Fruit fly (Drosophila melanogaster) whole organism, embryonic: Measurements from ENCODE around the gene Coa8.

Experiments
- Aef1 ChIP-seq: fragments of 200-800 bp; sonication (Bioruptor generic); IDR thresholded peaks from 3 replicates; pipeline ENCODE4 v1.3.6; 2022; ENCODE audit warnings: missing biosample characterization, missing genetic modification characterization
- CG10209 ChIP-seq: fragments of 200-800 bp; sonication (Bioruptor generic); optimal IDR thresholded peaks from 3 replicates; lab custom pipeline; 2017; ENCODE audit warnings: missing biosample characterization, mild to moderate bottlenecking, missing genetic modification characterization, missing genetic modification reagents
- CG10979 ChIP-seq: fragments of 200-800 bp; sonication (Bioruptor generic); optimal IDR thresholded peaks from 2 replicates; lab custom pipeline; 2018; ENCODE audit warnings: missing biosample characterization, mild to moderate bottlenecking, missing genetic modification characterization, moderate library complexity
- CG12071 ChIP-seq: fragments of 200-800 bp; sonication (Bioruptor generic); optimal IDR thresholded peaks from 3 replicates; lab custom pipeline; 2018; ENCODE audit warnings: missing biosample characterization, mild to moderate bottlenecking, missing genetic modification characterization
- CG12942 ChIP-seq: fragments of 200-800 bp; sonication (Bioruptor generic); optimal IDR thresholded peaks from 3 replicates; lab custom pipeline; 2016; ENCODE audit warnings: missing biosample characterization, missing genetic modification characterization
- CG13287 ChIP-seq: fragments of 200-800 bp; sonication (Bioruptor generic); IDR thresholded peaks from 2 replicates; pipeline ENCODE4 v1.3.6; 2022; ENCODE audit warnings: missing biosample characterization, missing genetic modification characterization; ENCODE audit not compliant: partially characterized antibody
- CG13424 ChIP-seq: fragments of 200-800 bp; sonication (Bioruptor generic); optimal IDR thresholded peaks from 2 replicates; lab custom pipeline; 2019; ENCODE audit warnings: missing biosample characterization, mild to moderate bottlenecking, missing genetic modification characterization, moderate library complexity
- CG15073 ChIP-seq: fragments of 200-800 bp; sonication (Bioruptor generic); optimal IDR thresholded peaks from 2 replicates; lab custom pipeline; 2016; ENCODE audit warnings: missing biosample characterization, missing genetic modification characterization
- CG17385 ChIP-seq: fragments of 200-800 bp; sonication (Bioruptor generic); optimal IDR thresholded peaks from 3 replicates; lab custom pipeline; 2018; ENCODE audit warnings: missing biosample characterization, mild to moderate bottlenecking, missing genetic modification characterization
- CG2116 ChIP-seq: fragments of 200-800 bp; sonication (Bioruptor generic); optimal IDR thresholded peaks from 3 replicates; lab custom pipeline; 2018; ENCODE audit warnings: missing biosample characterization, mild to moderate bottlenecking, missing genetic modification characterization
- CG31441 ChIP-seq: fragments of 200-800 bp; sonication (Bioruptor generic); IDR thresholded peaks from 2 replicates; pipeline ENCODE4 v1.3.6; 2022; ENCODE audit warnings: missing biosample characterization, missing genetic modification characterization
- CG3163 ChIP-seq: fragments of 200-800 bp; sonication (Bioruptor generic); optimal IDR thresholded peaks from 3 replicates; lab custom pipeline; 2016; ENCODE audit warnings: missing biosample characterization, missing genetic modification characterization
- CG3407 ChIP-seq: fragments of 200-800 bp; sonication (Bioruptor generic); optimal IDR thresholded peaks from 2 replicates; lab custom pipeline; 2018; ENCODE audit warnings: missing biosample characterization, mild to moderate bottlenecking, missing genetic modification characterization
- CG4707 ChIP-seq: fragments of 200-800 bp; sonication (Bioruptor generic); optimal IDR thresholded peaks from 2 replicates; lab custom pipeline; 2018; ENCODE audit warnings: missing biosample characterization, mild to moderate bottlenecking, missing genetic modification characterization, moderate library complexity
- CG4730 ChIP-seq: fragments of 200-800 bp; sonication (Bioruptor generic); IDR thresholded peaks from 2 replicates; pipeline ENCODE4 v1.3.6; 2022; ENCODE audit warnings: missing biosample characterization, missing genetic modification characterization
- CG6689 ChIP-seq: fragments of 200-800 bp; sonication (Bioruptor generic); IDR thresholded peaks from 2 replicates; pipeline ENCODE4 v1.3.6; 2022; ENCODE audit warnings: missing biosample characterization, missing genetic modification characterization
- CG7357 ChIP-seq: fragments of 200-800 bp; sonication (Bioruptor generic); IDR thresholded peaks from 3 replicates; pipeline ENCODE4 v1.3.6; 2022; ENCODE audit warnings: missing biosample characterization, missing genetic modification characterization
- CG7839 ChIP-seq: fragments of 200-800 bp; sonication (Bioruptor generic); optimal IDR thresholded peaks from 3 replicates; lab custom pipeline; 2018; ENCODE audit warnings: missing biosample characterization, mild to moderate bottlenecking, missing genetic modification characterization, moderate library complexity
- CG9437 ChIP-seq: fragments of 200-800 bp; sonication (Bioruptor generic); optimal IDR thresholded peaks from 2 replicates; lab custom pipeline; 2018; ENCODE audit warnings: missing biosample characterization, mild to moderate bottlenecking, missing genetic modification characterization
- CTCF ChIP-seq: fragments of 200-800 bp; sonication (Bioruptor generic); optimal IDR thresholded peaks from 2 replicates; lab custom pipeline; 2017; ENCODE audit warnings: missing biosample characterization, mild to moderate bottlenecking, missing genetic modification characterization, moderate library complexity
- CoRest ChIP-seq: fragments of 200-800 bp; sonication (Bioruptor generic); optimal IDR thresholded peaks from 3 replicates; lab custom pipeline; 2018; ENCODE audit warnings: missing biosample characterization, mild to moderate bottlenecking, missing genetic modification characterization, moderate library complexity
- D19B ChIP-seq: fragments of 200-800 bp; sonication (Bioruptor generic); optimal IDR thresholded peaks from 2 replicates; lab custom pipeline; 2017; ENCODE audit warnings: missing biosample characterization, mild to moderate bottlenecking, missing genetic modification characterization
- E2f1 ChIP-seq: fragments of 200-800 bp; sonication (Bioruptor generic); IDR thresholded peaks from 2 replicates; pipeline ENCODE4 v1.3.6; 2022; ENCODE audit warnings: missing biosample characterization, missing genetic modification characterization
- Elba2 ChIP-seq: fragments of 200-800 bp; sonication (Bioruptor generic); optimal IDR thresholded peaks from 3 replicates; lab custom pipeline; 2016; ENCODE audit warnings: missing biosample characterization, missing genetic modification characterization
- Fer1 ChIP-seq: fragments of 200-800 bp; sonication (Bioruptor generic); optimal IDR thresholded peaks from 2 replicates; lab custom pipeline; 2017; ENCODE audit warnings: missing biosample characterization, mild to moderate bottlenecking, missing genetic modification characterization
- Hey ChIP-seq: fragments of 200-800 bp; sonication (Bioruptor generic); optimal IDR thresholded peaks from 3 replicates; lab custom pipeline; 2018; ENCODE audit warnings: missing biosample characterization, mild to moderate bottlenecking, missing genetic modification characterization
- HmgZ ChIP-seq: fragments of 200-800 bp; sonication (Bioruptor generic); optimal IDR thresholded peaks from 2 replicates; lab custom pipeline; 2018; ENCODE audit warnings: missing biosample characterization, mild to moderate bottlenecking, missing genetic modification characterization
- Hr51 ChIP-seq, 2 experiments: fragments of 200-800 bp; sonication (Bioruptor generic); optimal IDR thresholded peaks; 2 replicates in 1 of 2; 3 replicates in 1 of 2; lab custom pipeline; 2016 to 2018; ENCODE audit warnings: missing biosample characterization in 2 of 2, missing genetic modification characterization in 2 of 2, mild to moderate bottlenecking in 1 of 2, moderate library complexity in 1 of 2
- Opbp ChIP-seq: fragments of 200-800 bp; sonication (Bioruptor generic); IDR thresholded peaks from 3 replicates; pipeline ENCODE4 v1.3.6; 2022; ENCODE audit warnings: missing biosample characterization, missing genetic modification characterization; ENCODE audit not compliant: partially characterized antibody
- Ptx1 ChIP-seq: fragments of 200-800 bp; sonication (Bioruptor generic); IDR thresholded peaks from 2 replicates; pipeline ENCODE4 v1.3.6; 2022; ENCODE audit warnings: missing biosample characterization, missing genetic modification characterization
- Tbp ChIP-seq: fragments of >200 bp; optimal IDR thresholded peaks from 2 replicates; lab custom pipeline; 2018; ENCODE audit warnings: missing biosample characterization, missing genetic modification characterization
- Usf ChIP-seq: fragments of 200-800 bp; sonication (Bioruptor generic); optimal IDR thresholded peaks from 2 replicates; lab custom pipeline; 2017; ENCODE audit warnings: missing genotype, missing biosample characterization, missing genetic modification characterization
- ab ChIP-seq: fragments of 200-800 bp; sonication (Bioruptor generic); optimal IDR thresholded peaks from 2 replicates; lab custom pipeline; 2016; ENCODE audit warnings: missing biosample characterization, missing genetic modification characterization
- ato ChIP-seq: fragments of 200-800 bp; sonication (Bioruptor generic); IDR thresholded peaks from 2 replicates; pipeline ENCODE4 v1.3.6; 2022; ENCODE audit warnings: missing biosample characterization, missing genetic modification characterization; ENCODE audit not compliant: partially characterized antibody
- bab2 ChIP-seq: fragments of 200-800 bp; sonication (Bioruptor generic); optimal IDR thresholded peaks from 2 replicates; lab custom pipeline; 2016; ENCODE audit warnings: missing biosample characterization, missing genetic modification characterization
- bbx ChIP-seq: fragments of 200-800 bp; sonication (Bioruptor generic); IDR thresholded peaks from 2 replicates; pipeline ENCODE4 v1.3.6; 2022; ENCODE audit warnings: missing biosample characterization, missing genetic modification characterization; ENCODE audit not compliant: partially characterized antibody
- btn ChIP-seq: fragments of 200-800 bp; sonication (Bioruptor generic); optimal IDR thresholded peaks from 2 replicates; lab custom pipeline; 2016; ENCODE audit warnings: missing biosample characterization, missing genetic modification characterization
- crol ChIP-seq: fragments of 200-800 bp; sonication (Bioruptor generic); IDR thresholded peaks from 2 replicates; pipeline ENCODE4 v1.3.6; 2022; ENCODE audit warnings: missing biosample characterization, missing genetic modification characterization
- gce ChIP-seq: fragments of 200-800 bp; sonication (Bioruptor generic); IDR thresholded peaks from 3 replicates; pipeline ENCODE4 v1.3.6; 2022; ENCODE audit warnings: missing biosample characterization, missing genetic modification characterization
- hth ChIP-seq: fragments of >200 bp; optimal IDR thresholded peaks from 2 replicates; lab custom pipeline; 2017; ENCODE audit warnings: inconsistent platforms
- ind ChIP-seq: fragments of 200-800 bp; sonication (Bioruptor generic); optimal IDR thresholded peaks from 3 replicates; lab custom pipeline; 2016; ENCODE audit warnings: missing biosample characterization, missing genetic modification characterization
- lab ChIP-seq: fragments of 200-800 bp; sonication (Bioruptor generic); optimal IDR thresholded peaks from 3 replicates; lab custom pipeline; 2017; ENCODE audit warnings: missing biosample characterization, missing genetic modification characterization, mild to moderate bottlenecking, moderate library complexity, missing genetic modification reagents
- luna ChIP-seq: fragments of 200-800 bp; sonication (Bioruptor generic); optimal IDR thresholded peaks from 2 replicates; lab custom pipeline; 2016; ENCODE audit warnings: missing biosample characterization, missing genetic modification characterization
- mld ChIP-seq: fragments of 200-800 bp; sonication (Bioruptor generic); IDR thresholded peaks from 3 replicates; pipeline ENCODE4 v1.3.6; 2022; ENCODE audit warnings: missing biosample characterization, missing genetic modification characterization; ENCODE audit not compliant: partially characterized antibody
- nmo ChIP-seq: fragments of 200-800 bp; sonication (Bioruptor generic); optimal IDR thresholded peaks from 2 replicates; lab custom pipeline; 2018; ENCODE audit warnings: missing biosample characterization, mild to moderate bottlenecking, missing genetic modification characterization, moderate library complexity
- odd ChIP-seq: fragments of 200-800 bp; sonication (Bioruptor generic); optimal IDR thresholded peaks from 2 replicates; lab custom pipeline; 2017; ENCODE audit warnings: missing biosample characterization, mild to moderate bottlenecking, missing genetic modification characterization
- phol ChIP-seq: fragments of 200-800 bp; sonication (Bioruptor generic); optimal IDR thresholded peaks from 3 replicates; lab custom pipeline; 2018; ENCODE audit warnings: missing biosample characterization, mild to moderate bottlenecking, missing genetic modification characterization, moderate library complexity
- repo ChIP-seq: fragments of 200-800 bp; sonication (Bioruptor generic); optimal IDR thresholded peaks from 2 replicates; lab custom pipeline; 2016; ENCODE audit warnings: missing biosample characterization, missing genetic modification characterization
- sd ChIP-seq: fragments of 200-800 bp; sonication (Bioruptor generic); optimal IDR thresholded peaks from 3 replicates; lab custom pipeline; 2018; ENCODE audit warnings: missing biosample characterization, mild to moderate bottlenecking, missing genetic modification characterization, moderate library complexity
- sug ChIP-seq: fragments of 200-800 bp; optimal IDR thresholded peaks from 2 replicates; lab custom pipeline; 2019; ENCODE audit warnings: missing biosample characterization, mild to moderate bottlenecking, missing genetic modification characterization, moderate library complexity
- trh ChIP-seq: fragments of 200-800 bp; sonication (Bioruptor generic); optimal IDR thresholded peaks from 2 replicates; lab custom pipeline; 2016; ENCODE audit warnings: missing biosample characterization, missing genetic modification characterization
- vnd ChIP-seq: fragments of 200-800 bp; sonication (Bioruptor generic); IDR thresholded peaks from 3 replicates; pipeline ENCODE4 v1.3.6; 2022; ENCODE audit warnings: missing biosample characterization, missing genetic modification characterization; ENCODE audit not compliant: partially characterized antibody

Gene Coa8

DNA sequence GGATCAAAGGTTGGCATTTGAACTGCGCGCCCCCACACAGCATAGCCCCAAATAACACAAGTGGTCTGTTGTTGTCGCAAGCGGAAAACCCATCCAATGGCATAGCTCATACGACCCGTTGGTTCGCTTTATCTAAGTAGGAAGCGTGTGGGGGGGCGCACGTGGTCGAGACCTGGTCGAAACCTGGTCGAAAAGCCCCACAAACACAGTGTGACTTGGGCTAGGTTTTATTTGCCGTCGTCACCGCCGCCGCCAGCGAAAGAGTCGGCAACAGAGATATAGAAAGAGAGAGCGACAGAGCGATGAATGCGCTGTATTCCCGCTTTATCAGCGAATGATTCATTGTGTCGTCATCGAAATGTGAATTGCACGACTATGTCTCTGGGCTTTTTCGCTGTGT lies 37.2 kb upstream of the Coa8 start (continued):
- TF ChIP-seq E2f1 (GFP tag; lab: Robert Waterston, UW), result no peak
- peak; percentile 38 for TF ChIP-seq crol
- no peak for TF ChIP-seq CTCF (GFP tag; lab: Kevin White, UChicago)
- no peak for TF ChIP-seq CG6689 (GFP tag; lab: Robert Waterston, UW)
- peak; percentile 27 for TF ChIP-seq HmgZ
- no peak for TF ChIP-seq CG9437 (GFP tag; lab: Kevin White, UChicago)
- TF ChIP-seq nmo (GFP tag; lab: Kevin White, UChicago), result no peak
- TF ChIP-seq mld (GFP tag; lab: Robert Waterston, UW), result no peak
- TF ChIP-seq luna, result no peak
- TF ChIP-seq Elba2 (GFP tag; lab: Kevin White, UChicago), result no peak
- no peak for TF ChIP-seq vnd (GFP tag; lab: Robert Waterston, UW)
- no peak for TF ChIP-seq Tbp (GFP tag; lab: Kevin White, UChicago)
- TF ChIP-seq ato (GFP tag; lab: Robert Waterston, UW), result no peak
- TF ChIP-seq bbx, result no peak
- TF ChIP-seq CG10209 (GFP tag; lab: Kevin White, UChicago), result no peak
- TF ChIP-seq CoRest (tag; lab: Kevin White, UChicago), result no peak
- no peak for TF ChIP-seq Hr51 (GFP tag; optimal IDR thresholded peaks at IDR 0.05; lab: Kevin White, UChicago)
- no peak for TF ChIP-seq CG13287 (GFP tag; lab: Robert Waterston, UW)
- no peak for TF ChIP-seq CG31441 (GFP tag; lab: Robert Waterston, UW)
- TF ChIP-seq Aef1 (GFP tag; lab: Robert Waterston, UW), result no peak
- TF ChIP-seq btn (GFP tag; lab: Kevin White, UChicago), result no peak
- TF ChIP-seq lab (GFP tag; lab: Kevin White, UChicago), result peak; percentile 55
- no peak for TF ChIP-seq CG7839
- peak; percentile 8 for TF ChIP-seq CG12071 (GFP tag; lab: Kevin White, UChicago)
- TF ChIP-seq CG7357 (GFP tag; lab: Robert Waterston, UW), result no peak
- no peak for TF ChIP-seq Usf (GFP tag; lab: Kevin White, UChicago)
- TF ChIP-seq CG4707 (GFP tag; lab: Kevin White, UChicago), result no peak
- no peak for TF ChIP-seq CG13424 (tag; lab: Kevin White, UChicago)
- no peak for TF ChIP-seq CG3407 (GFP tag; lab: Kevin White, UChicago)
- TF ChIP-seq CG3163 (GFP tag; lab: Kevin White, UChicago), result no peak
- peak; percentile 10 for TF ChIP-seq Hey (tag; lab: Kevin White, UChicago)
- no peak for TF ChIP-seq gce (GFP tag; lab: Robert Waterston, UW)
- TF ChIP-seq odd, result no peak
- TF ChIP-seq CG15073 (GFP tag; lab: Kevin White, UChicago), result no peak
- TF ChIP-seq Opbp, result no peak
- TF ChIP-seq phol (tag; lab: Kevin White, UChicago), result no peak
- TF ChIP-seq Ptx1 (GFP tag; lab: Robert Waterston, UW), result no peak
- TF ChIP-seq hth (lab: Kevin White, UChicago), result no peak
- no peak for TF ChIP-seq bab2 (GFP tag; lab: Kevin White, UChicago)
- TF ChIP-seq CG17385 (GFP tag; lab: Kevin White, UChicago), result no peak
- no peak for TF ChIP-seq CG12942 (GFP tag; lab: Kevin White, UChicago)
- TF ChIP-seq D19B (GFP tag; lab: Kevin White, UChicago), result no peak
- TF ChIP-seq Fer1 (GFP tag; lab: Kevin White, UChicago), result no peak
- no peak for TF ChIP-seq repo
- no peak for TF ChIP-seq CG10979 (tag; lab: Kevin White, UChicago)
- no peak for TF ChIP-seq ab (GFP tag; lab: Kevin White, UChicago)
- no peak for TF ChIP-seq ind (GFP tag; lab: Kevin White, UChicago)
- no peak for TF ChIP-seq CG2116
- no peak for TF ChIP-seq trh (GFP tag; lab: Kevin White, UChicago)
- TF ChIP-seq sug, result peak; percentile 98
- no peak for TF ChIP-seq CG4730 (GFP tag; lab: Robert Waterston, UW)
- peak; percentile 81 for TF ChIP-seq sd (tag; lab: Kevin White, UChicago)
